Worm (Caenorhabditis elegans) whole organism, late embryonic: ENCODE results near the gene T24D8.6.

Source experiments
- C38D4.7 ChIP-seq: fragments of 200-800 bp; sonication (Bioruptor generic); optimal IDR thresholded peaks from 2 replicates; lab custom pipeline; 2018; ENCODE audit warnings: mild to moderate bottlenecking, missing genetic modification characterization, moderate library complexity, missing compliant biosample characterization
- ama-1 ChIP-seq: fragments of 150-350 bp; optimal IDR thresholded peaks from 2 replicates; lab custom pipeline; 2014
- ceh-14 ChIP-seq: sonication (generic microtip); optimal IDR thresholded peaks from 2 replicates; lab custom pipeline; 2016; ENCODE audit warnings: missing genotype, missing genetic modification characterization, missing compliant biosample characterization
- ceh-18 ChIP-seq: sonication (generic microtip); optimal IDR thresholded peaks from 2 replicates; lab custom pipeline; 2016; ENCODE audit warnings: missing genetic modification characterization, missing compliant biosample characterization
- ceh-48 ChIP-seq: sonication (generic microtip); optimal IDR thresholded peaks from 2 replicates; lab custom pipeline; 2016; ENCODE audit warnings: missing genetic modification characterization, inconsistent platforms, missing compliant biosample characterization
- pqm-1 ChIP-seq: sonication (generic microtip); optimal IDR thresholded peaks from 2 replicates; lab custom pipeline; 2016; ENCODE audit warnings: missing genetic modification characterization, missing compliant biosample characterization
- unc-3 ChIP-seq, 2 experiments: fragments of 200-800 bp in 1 of 2; sonication (Bioruptor generic) in 1 of 2; sonication (generic microtip) in 1 of 2; conservative IDR thresholded peaks in 1 of 2; optimal IDR thresholded peaks in 1 of 2; 2 replicates each; pipeline versions ENCODE4 v1.3.6 to Lab custom; 2016 to 2022; ENCODE audit warnings: missing compliant biosample characterization in 2 of 2, missing genetic modification characterization in 2 of 2, missing genetic modification reagents in 1 of 2

DNA sequence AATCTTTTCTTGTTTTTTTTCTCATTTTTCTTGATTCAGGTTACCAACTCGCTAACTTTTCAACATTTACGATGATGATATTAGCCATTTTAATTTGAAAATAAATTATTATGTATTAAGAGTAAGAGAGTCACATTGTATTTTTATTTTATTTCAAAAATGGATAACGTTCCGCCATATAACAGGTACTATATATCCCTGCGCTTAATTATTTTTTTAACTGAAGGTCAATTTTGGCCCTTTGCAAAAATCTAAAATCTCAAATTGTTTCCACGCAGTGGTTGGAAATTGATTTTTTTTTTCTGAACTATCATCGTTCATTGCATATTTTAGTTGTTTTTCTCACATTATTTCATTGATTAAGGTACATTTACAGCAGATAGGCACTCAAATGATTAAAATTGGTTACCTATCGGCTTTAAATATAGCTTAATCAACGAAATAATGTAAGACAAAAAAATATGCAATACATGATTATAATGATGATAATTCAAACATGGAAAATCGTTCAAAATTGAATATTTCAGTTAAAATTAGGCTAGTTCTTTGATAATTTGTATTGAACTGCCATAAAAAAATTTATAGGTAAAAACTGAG, 989 bp downstream of the T24D8.6 start:
- no peak for TF ChIP-seq unc-3 (GFP tag; conservative IDR thresholded peaks at IDR 0.05; lab: Robert Waterston, UW)
- TF ChIP-seq unc-3 (tag; optimal IDR thresholded peaks at IDR 0.05; lab: Kevin White, UChicago): no peak
- no peak for TF ChIP-seq C38D4.7 (GFP tag; lab: Kevin White, UChicago)
- TF ChIP-seq pqm-1 (tag; lab: Kevin White, UChicago): no peak
- no peak for TF ChIP-seq ceh-14 (tag; lab: Kevin White, UChicago)
- no peak for TF ChIP-seq ama-1 (lab: Kevin White, UChicago)
- no peak for TF ChIP-seq ceh-18 (tag; lab: Kevin White, UChicago)
- no peak for TF ChIP-seq ceh-48
